Worm (Caenorhabditis elegans): Measurements from ENCODE around the gene zip-11.

Gene zip-11

ce11 chrIV:3311243-3311642 is at the start of gene zip-11 (continued):
- no peak for TF ChIP-seq vab-15 (tag; optimal IDR thresholded peaks at IDR 0.05)
- TF ChIP-seq nhr-71 (tag; optimal IDR thresholded peaks at IDR 0.05) = peak; percentile 84
- no peak for TF ChIP-seq ets-5 (GFP tag; IDR thresholded peaks at IDR 0.05)
- TF ChIP-seq tlp-1 (tag; optimal IDR thresholded peaks at IDR 0.05) = no peak
- peak; percentile 82 for TF ChIP-seq snu-23 (GFP tag; optimal IDR thresholded peaks at IDR 0.05)
- TF ChIP-seq egl-13 (tag; optimal IDR thresholded peaks at IDR 0.05) = no peak
- TF ChIP-seq ama-1 (optimal IDR thresholded peaks at IDR 0.05) = no peak
- peak; percentile 33 for TF ChIP-seq irx-1 (tag; optimal IDR thresholded peaks at IDR 0.05)
- TF ChIP-seq fkh-10 (GFP tag; optimal IDR thresholded peaks at IDR 0.05) = no peak
- TF ChIP-seq dpl-1 (GFP tag; optimal IDR thresholded peaks at IDR 0.05) = peak; percentile 6 to 57 (median 49)
- TF ChIP-seq nhr-28 (tag; optimal IDR thresholded peaks at IDR 0.05) = no peak
- peak; percentile 40 for TF ChIP-seq F16B12.6 (tag; optimal IDR thresholded peaks at IDR 0.05)
- no peak for TF ChIP-seq unc-62 (GFP tag; optimal IDR thresholded peaks at IDR 0.05)
- no peak for TF ChIP-seq zip-4 (GFP tag; optimal IDR thresholded peaks at IDR 0.05)
- TF ChIP-seq nhr-20 (tag; optimal IDR thresholded peaks at IDR 0.05) = peak; percentile 75
- no peak for TF ChIP-seq C16A3.4 (tag; optimal IDR thresholded peaks at IDR 0.05)
- peak in 2 of 6 experiments; percentile 34 to 39 for TF ChIP-seq elt-3 (tag; optimal IDR thresholded peaks at IDR 0.05)
- peak; percentile 50 for TF ChIP-seq xbp-1 (tag; optimal IDR thresholded peaks at IDR 0.05)
- TF ChIP-seq lin-13 (GFP tag; optimal IDR thresholded peaks at IDR 0.05) = no peak
- peak; percentile 69 to 79 for TF ChIP-seq efl-1 (optimal IDR thresholded peaks at IDR 0.05)
- peak; percentile 59 to 96 for TF ChIP-seq efl-1 (GFP tag; optimal IDR thresholded peaks at IDR 0.05 in 1 of 2)
- TF ChIP-seq C04F5.9 (tag; optimal IDR thresholded peaks at IDR 0.05) = peak; percentile 8
- TF ChIP-seq grh-1 (GFP tag; IDR thresholded peaks at IDR 0.05) = peak; percentile 62
- TF ChIP-seq alr-1 (tag; optimal IDR thresholded peaks at IDR 0.05; ENCODE audit: borderline replicate concordance) = no peak
- TF ChIP-seq lin-35 (GFP tag; optimal IDR thresholded peaks at IDR 0.05) = peak; percentile 35 to 47
- peak; percentile 61 for TF ChIP-seq mep-1 (tag; optimal IDR thresholded peaks at IDR 0.05)
- peak; percentile 29 for TF ChIP-seq dsc-1 (tag; optimal IDR thresholded peaks at IDR 0.05)
- peak; percentile 77 for TF ChIP-seq nhr-19 (GFP tag; conservative IDR thresholded peaks at IDR 0.05)
- TF ChIP-seq snpc-4 (tag; optimal IDR thresholded peaks at IDR 0.05) = peak; percentile 10
- TF ChIP-seq pax-3 (tag; optimal IDR thresholded peaks at IDR 0.05) = no peak
- no peak for TF ChIP-seq ceh-88 (GFP tag; IDR thresholded peaks at IDR 0.05)
- TF ChIP-seq nhr-84 (tag; optimal IDR thresholded peaks at IDR 0.05) = no peak

ce11 chrIV:3261761-3262160 is 49.3 kb upstream of the zip-11 start:
- TF ChIP-seq rnt-1 (tag; optimal IDR thresholded peaks at IDR 0.05) (no peak), nhr-12 (tag; optimal IDR thresholded peaks at IDR 0.05) (no peak), lir-3 (tag; optimal IDR thresholded peaks at IDR 0.05; ENCODE audit: poor library complexity) (no peak), snu-23 (GFP tag; optimal IDR thresholded peaks at IDR 0.05) (no peak), ets-5 (GFP tag; IDR thresholded peaks at IDR 0.05) (no peak), ama-1 (optimal IDR thresholded peaks at IDR 0.05) (no peak), elt-3 (tag; optimal IDR thresholded peaks at IDR 0.05) (no peak), unc-86 (tag; optimal IDR thresholded peaks at IDR 0.05) (no peak), nhr-19 (GFP tag; conservative IDR thresholded peaks at IDR 0.05) (no peak), pax-3 (tag; optimal IDR thresholded peaks at IDR 0.05) (no peak), xbp-1 (tag; optimal IDR thresholded peaks at IDR 0.05) (no peak)

- TF ChIP-seq ets-5 (GFP tag; IDR thresholded peaks at IDR 0.05) = no peak
- TF ChIP-seq nhr-77 (tag; optimal IDR thresholded peaks at IDR 0.05) = no peak
- TF ChIP-seq unc-30 (tag; optimal IDR thresholded peaks at IDR 0.05) = no peak
- TF ChIP-seq lin-13 (GFP tag; optimal IDR thresholded peaks at IDR 0.05) = no peak
- TF ChIP-seq nhr-90 (tag; optimal IDR thresholded peaks at IDR 0.05; ENCODE audit: poor library complexity) = no peak
- no peak for TF ChIP-seq lin-15B (tag; optimal IDR thresholded peaks at IDR 0.05)
- no peak for TF ChIP-seq lin-35 (GFP tag; optimal IDR thresholded peaks at IDR 0.05)
- no peak for TF ChIP-seq mep-1 (tag; optimal IDR thresholded peaks at IDR 0.05)
Observed at ce11 chrIV:3265657-3266056, 45.4 kb upstream of the zip-11 start, which contains the start of gene T26C12.2. T26C12.2 (minus strand) TSS chrIV:3265757.

Data from whole organism, L1 larva.